Worm (Caenorhabditis elegans): Measurements from ENCODE around the gene T18D3.6.

Gene T18D3.6

DNA sequence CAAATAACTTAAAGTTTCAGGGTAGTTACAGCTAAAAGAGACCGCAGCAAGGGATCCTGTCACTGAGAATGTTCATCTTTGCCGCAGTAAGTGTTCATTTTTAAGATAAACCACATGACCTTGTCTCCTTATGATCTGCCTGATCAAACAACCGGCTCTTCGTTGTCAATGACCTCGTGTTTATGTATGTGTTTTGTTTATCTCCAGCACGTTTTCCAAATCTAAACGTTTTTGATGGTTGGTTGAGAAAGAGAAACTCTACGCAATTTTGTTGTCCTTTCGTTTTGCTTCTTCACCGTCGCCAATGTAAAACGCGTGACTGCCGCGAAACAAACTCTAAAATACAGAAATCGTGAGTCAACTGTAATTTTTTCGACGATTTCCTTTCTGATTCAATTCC, 15.6 kb upstream of the T18D3.6 start, which contains the start of gene tsct-1:
Gene tsct-1 (plus strand): TSS at position 12 of the 400 bp plus-strand sequence.
- TF ChIP-seq klf-2 (GFP tag; conservative IDR thresholded peaks at IDR 0.05) (no peak), ztf-29 (GFP tag; IDR thresholded peaks at IDR 0.05) (no peak), cog-1 (tag; optimal IDR thresholded peaks at IDR 0.05) (no peak), flt-1 (GFP tag; IDR thresholded peaks at IDR 0.05) (no peak), tab-1 (GFP tag; IDR thresholded peaks at IDR 0.05) (no peak), ref-1 (GFP tag; conservative IDR thresholded peaks at IDR 0.05) (no peak), T22C8.4 (GFP tag; IDR thresholded peaks at IDR 0.05) (no peak), ztf-23 (GFP tag; IDR thresholded peaks at IDR 0.05) (no peak), med-1 (GFP tag; optimal IDR thresholded peaks at IDR 0.05; ENCODE audit: insufficient read depth) (no peak)

DNA sequence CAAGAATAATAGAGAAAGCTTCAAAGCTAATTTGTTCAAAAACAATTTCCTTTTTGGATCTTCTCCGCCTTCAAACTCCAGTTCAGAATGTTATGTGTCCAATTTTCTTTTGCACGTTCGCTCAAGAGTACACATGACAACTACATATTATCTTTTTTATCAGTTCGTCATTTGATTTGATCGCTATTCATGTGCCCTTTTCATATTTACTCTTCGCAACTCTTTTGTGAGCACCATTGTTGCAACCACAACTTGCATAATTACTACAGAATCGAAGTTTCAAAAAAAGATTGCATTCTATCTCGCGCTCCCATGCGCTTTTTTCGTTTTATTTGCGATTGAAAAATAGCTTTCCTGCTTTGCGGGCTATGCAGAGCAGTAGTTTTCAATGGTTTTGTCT, 14.4 kb upstream of the T18D3.6 start:
- no peak for TF ChIP-seq ztf-29 (GFP tag; IDR thresholded peaks at IDR 0.05)
- no peak for TF ChIP-seq tab-1 (GFP tag; IDR thresholded peaks at IDR 0.05)

DNA sequence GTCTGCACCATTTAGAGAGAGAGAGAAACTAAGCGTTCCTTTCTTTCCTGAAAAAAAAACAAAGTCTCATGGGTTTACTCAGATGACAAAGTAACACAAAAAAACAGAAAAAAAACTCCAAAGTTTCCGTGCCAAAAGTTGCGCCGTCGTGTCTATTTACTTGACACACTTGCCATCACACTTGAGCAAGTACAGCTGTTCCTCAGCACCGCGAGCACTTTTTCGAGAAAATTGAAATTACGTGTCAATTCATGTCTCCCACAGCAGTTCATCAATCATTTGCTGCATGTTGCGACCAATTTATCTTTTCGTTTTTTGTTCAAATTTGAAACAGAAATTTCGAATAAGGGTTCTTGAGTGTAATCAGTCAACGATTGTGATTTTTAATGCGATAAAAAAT, 13.2 kb upstream of the T18D3.6 start:
- no peak for TF ChIP-seq ztf-29 (GFP tag; IDR thresholded peaks at IDR 0.05)
- no peak for TF ChIP-seq T22C8.4 (GFP tag; IDR thresholded peaks at IDR 0.05)

DNA sequence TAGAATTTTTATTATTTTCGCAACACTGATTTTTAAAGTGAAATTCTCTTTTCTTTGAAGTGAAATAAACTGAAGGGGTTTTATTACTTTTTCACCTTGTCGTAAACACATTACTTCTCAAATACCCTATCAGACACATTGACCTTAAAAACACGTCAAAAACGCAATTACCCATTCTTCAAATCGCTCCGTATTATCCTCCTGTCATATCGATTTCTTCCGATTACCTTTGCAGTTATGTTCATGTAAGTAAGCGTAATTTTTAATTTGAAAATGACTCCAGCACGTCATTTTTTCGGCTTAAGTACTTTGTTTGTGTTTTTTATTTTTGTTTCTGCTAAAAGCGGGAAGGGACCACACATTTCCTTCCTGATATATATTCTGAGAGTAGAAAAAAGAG, 11.4 kb upstream of the T18D3.6 start:
- TF ChIP-seq cog-1 (tag; optimal IDR thresholded peaks at IDR 0.05) (no peak), ref-1 (GFP tag; conservative IDR thresholded peaks at IDR 0.05) (no peak), ztf-23 (GFP tag; IDR thresholded peaks at IDR 0.05) (no peak), flt-1 (GFP tag; IDR thresholded peaks at IDR 0.05) (no peak), tab-1 (GFP tag; IDR thresholded peaks at IDR 0.05) (no peak), T22C8.4 (GFP tag; IDR thresholded peaks at IDR 0.05) (no peak), med-1 (GFP tag; optimal IDR thresholded peaks at IDR 0.05; ENCODE audit: insufficient read depth) (no peak), ztf-29 (GFP tag; IDR thresholded peaks at IDR 0.05) (no peak), klf-2 (GFP tag; conservative IDR thresholded peaks at IDR 0.05) (no peak)

DNA sequence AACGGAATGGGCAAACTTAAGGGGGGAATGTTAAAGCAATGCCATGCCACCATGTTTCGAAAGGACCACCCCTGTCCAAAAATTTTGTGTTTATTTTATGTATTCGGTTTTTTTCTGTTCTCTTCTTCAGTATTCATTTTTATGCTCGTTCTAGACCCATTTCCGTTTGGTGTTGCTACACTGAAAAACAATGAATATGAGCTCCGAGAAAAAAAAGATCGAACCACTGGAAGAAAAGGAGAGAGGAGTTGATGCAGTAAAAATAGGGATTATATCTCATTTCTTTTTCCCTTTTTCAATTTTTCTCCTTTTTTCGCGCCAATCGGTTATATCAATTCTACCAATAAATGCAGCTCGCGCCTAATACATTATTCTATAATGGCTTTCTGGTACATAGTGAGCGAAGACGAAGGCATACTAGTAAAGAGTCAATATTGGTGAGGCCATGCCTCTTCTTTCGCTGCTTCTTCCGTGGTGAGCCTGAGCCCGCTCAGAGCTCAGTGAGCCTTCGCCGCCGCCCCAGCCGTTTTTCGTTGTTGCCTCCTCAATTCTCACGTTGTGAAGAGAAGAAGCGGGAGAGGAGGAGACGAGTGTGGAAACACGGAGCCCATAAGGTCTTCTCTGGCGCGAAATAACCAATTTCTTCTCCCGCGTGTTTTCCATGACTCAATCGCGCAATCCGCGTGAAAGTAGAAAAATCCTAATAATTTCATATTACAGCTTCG, 9.5 kb upstream of the T18D3.6 start:
- TF ChIP-seq ztf-29 (GFP tag; IDR thresholded peaks at IDR 0.05): no peak
- TF ChIP-seq ztf-23 (GFP tag; IDR thresholded peaks at IDR 0.05): no peak
- no peak for TF ChIP-seq T22C8.4 (GFP tag; IDR thresholded peaks at IDR 0.05)
- TF ChIP-seq ref-1 (GFP tag; conservative IDR thresholded peaks at IDR 0.05): no peak
- TF ChIP-seq med-1 (GFP tag; optimal IDR thresholded peaks at IDR 0.05; ENCODE audit: insufficient read depth): no peak
- TF ChIP-seq flt-1 (GFP tag; IDR thresholded peaks at IDR 0.05): no peak
- no peak for TF ChIP-seq klf-2 (GFP tag; conservative IDR thresholded peaks at IDR 0.05)
- TF ChIP-seq tab-1 (GFP tag; IDR thresholded peaks at IDR 0.05): no peak
- TF ChIP-seq cog-1 (tag; optimal IDR thresholded peaks at IDR 0.05): no peak

DNA sequence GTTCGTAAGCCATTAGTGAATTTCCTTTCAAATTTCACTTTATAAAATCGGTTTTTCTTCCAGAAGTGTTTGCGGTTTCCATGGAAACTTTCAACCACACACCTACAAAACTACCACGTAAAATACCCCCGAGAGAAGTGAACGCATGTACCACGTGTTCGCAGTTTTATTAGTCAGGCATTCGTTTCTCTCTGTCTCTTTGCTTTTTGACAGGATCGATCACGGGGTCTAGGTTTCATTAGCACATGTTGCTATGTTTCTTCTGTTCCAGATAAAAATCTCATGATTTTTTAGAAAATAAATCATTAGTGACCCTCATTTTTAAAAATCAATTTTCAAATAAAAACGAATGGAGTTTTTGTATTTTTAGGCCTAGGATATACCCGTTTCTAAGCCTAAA, 5.3 kb upstream of the T18D3.6 start:
- TF ChIP-seq ztf-23 (GFP tag; IDR thresholded peaks at IDR 0.05): no peak
- no peak for TF ChIP-seq tab-1 (GFP tag; IDR thresholded peaks at IDR 0.05)
- no peak for TF ChIP-seq ztf-29 (GFP tag; IDR thresholded peaks at IDR 0.05)
- TF ChIP-seq cog-1 (tag; optimal IDR thresholded peaks at IDR 0.05): no peak
- no peak for TF ChIP-seq klf-2 (GFP tag; conservative IDR thresholded peaks at IDR 0.05)
- TF ChIP-seq flt-1 (GFP tag; IDR thresholded peaks at IDR 0.05): no peak
- no peak for TF ChIP-seq ref-1 (GFP tag; conservative IDR thresholded peaks at IDR 0.05)
- TF ChIP-seq T22C8.4 (GFP tag; IDR thresholded peaks at IDR 0.05): no peak
- TF ChIP-seq med-1 (GFP tag; optimal IDR thresholded peaks at IDR 0.05; ENCODE audit: insufficient read depth): no peak

DNA sequence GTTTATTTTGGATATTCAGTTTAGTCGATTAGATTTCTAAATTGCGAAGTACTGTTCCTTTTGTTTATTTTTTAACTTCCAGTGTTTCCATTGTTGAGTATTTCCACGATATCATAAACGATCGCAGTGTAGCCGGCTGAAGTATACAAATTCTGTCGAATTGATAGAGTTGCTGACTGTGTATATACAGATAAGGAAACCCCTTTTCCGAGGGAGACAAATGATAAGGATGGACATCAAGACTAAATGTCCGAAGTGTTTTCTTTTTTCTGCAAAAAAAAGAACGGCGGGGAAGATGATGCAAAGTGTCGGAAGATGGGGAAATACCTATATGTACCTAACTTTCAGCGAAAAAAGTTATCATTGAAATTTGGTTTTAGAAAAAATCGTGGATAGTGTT, 3.1 kb upstream of the T18D3.6 start:
- TF ChIP-seq flt-1 (GFP tag; IDR thresholded peaks at IDR 0.05): no peak
- no peak for TF ChIP-seq tab-1 (GFP tag; IDR thresholded peaks at IDR 0.05)
- TF ChIP-seq ztf-29 (GFP tag; IDR thresholded peaks at IDR 0.05): no peak
- TF ChIP-seq klf-2 (GFP tag; conservative IDR thresholded peaks at IDR 0.05): no peak
- no peak for TF ChIP-seq T22C8.4 (GFP tag; IDR thresholded peaks at IDR 0.05)
- TF ChIP-seq ztf-23 (GFP tag; IDR thresholded peaks at IDR 0.05): no peak
- TF ChIP-seq ref-1 (GFP tag; conservative IDR thresholded peaks at IDR 0.05): no peak
- TF ChIP-seq med-1 (GFP tag; optimal IDR thresholded peaks at IDR 0.05; ENCODE audit: insufficient read depth): no peak
- TF ChIP-seq cog-1 (tag; optimal IDR thresholded peaks at IDR 0.05): no peak

DNA sequence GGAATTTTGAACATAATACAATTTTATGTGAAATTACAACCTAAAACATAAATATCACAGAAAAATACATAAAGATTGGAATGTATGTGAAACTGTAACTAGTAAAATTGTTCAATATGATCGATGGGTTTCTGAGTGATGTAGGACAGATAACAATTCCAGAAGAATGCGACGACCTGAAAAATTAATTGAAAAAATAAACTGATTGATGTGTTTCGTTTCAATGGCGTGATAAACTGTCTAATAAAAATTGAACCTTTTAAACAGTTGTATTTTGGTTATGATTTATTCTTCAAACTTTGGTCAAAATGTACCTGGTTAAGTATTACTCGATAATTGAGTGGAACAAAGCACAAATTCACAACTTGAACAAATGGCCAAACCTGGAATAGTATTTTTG, 1.6 kb downstream of the T18D3.6 start:
- TF ChIP-seq klf-2 (GFP tag; conservative IDR thresholded peaks at IDR 0.05): no peak
- TF ChIP-seq med-1 (GFP tag; optimal IDR thresholded peaks at IDR 0.05; ENCODE audit: insufficient read depth): no peak
- no peak for TF ChIP-seq tab-1 (GFP tag; IDR thresholded peaks at IDR 0.05)
- TF ChIP-seq ztf-23 (GFP tag; IDR thresholded peaks at IDR 0.05): no peak
- TF ChIP-seq ztf-29 (GFP tag; IDR thresholded peaks at IDR 0.05): no peak
- no peak for TF ChIP-seq T22C8.4 (GFP tag; IDR thresholded peaks at IDR 0.05)
- no peak for TF ChIP-seq flt-1 (GFP tag; IDR thresholded peaks at IDR 0.05)
- TF ChIP-seq cog-1 (tag; optimal IDR thresholded peaks at IDR 0.05): no peak
- TF ChIP-seq ref-1 (GFP tag; conservative IDR thresholded peaks at IDR 0.05): no peak

DNA sequence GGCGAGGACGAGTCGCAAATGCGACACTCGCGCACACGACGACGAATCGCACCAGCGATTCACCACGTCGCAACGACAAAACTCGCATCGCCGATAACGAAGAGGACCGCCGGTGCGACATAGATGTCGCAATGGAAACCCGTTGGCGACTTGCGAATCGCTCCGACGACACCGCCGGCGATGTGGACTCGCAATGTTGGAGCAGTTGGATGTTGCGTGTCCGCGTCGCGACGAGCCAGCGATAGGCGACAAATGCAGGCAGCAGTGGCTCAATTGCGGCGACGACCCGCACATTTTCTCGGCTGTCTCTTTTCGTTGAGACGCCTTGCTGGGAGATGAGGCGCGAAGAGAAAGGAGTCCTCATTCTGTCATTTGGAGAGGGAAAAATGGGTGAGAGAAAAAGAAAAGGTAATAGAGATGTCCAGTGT, 2.5 kb downstream of the T18D3.6 start:
- TF ChIP-seq ztf-23 (GFP tag; IDR thresholded peaks at IDR 0.05): no peak
- 0 out of 2 replicates have a peak, but pooled peaks have one; percentile 28 for TF ChIP-seq flt-1 (GFP tag; IDR thresholded peaks at IDR 0.05)
- TF ChIP-seq ztf-29 (GFP tag; IDR thresholded peaks at IDR 0.05): 0 out of 2 replicates have a peak, but pooled peaks have one; percentile 24
- TF ChIP-seq T22C8.4 (GFP tag; IDR thresholded peaks at IDR 0.05): no peak
- no peak for TF ChIP-seq ref-1 (GFP tag; conservative IDR thresholded peaks at IDR 0.05)
- no peak for TF ChIP-seq klf-2 (GFP tag; conservative IDR thresholded peaks at IDR 0.05)
- peak; percentile 30 for TF ChIP-seq cog-1 (tag; optimal IDR thresholded peaks at IDR 0.05)
- TF ChIP-seq tab-1 (GFP tag; IDR thresholded peaks at IDR 0.05): no peak
- no peak for TF ChIP-seq med-1 (GFP tag; optimal IDR thresholded peaks at IDR 0.05; ENCODE audit: insufficient read depth)

DNA sequence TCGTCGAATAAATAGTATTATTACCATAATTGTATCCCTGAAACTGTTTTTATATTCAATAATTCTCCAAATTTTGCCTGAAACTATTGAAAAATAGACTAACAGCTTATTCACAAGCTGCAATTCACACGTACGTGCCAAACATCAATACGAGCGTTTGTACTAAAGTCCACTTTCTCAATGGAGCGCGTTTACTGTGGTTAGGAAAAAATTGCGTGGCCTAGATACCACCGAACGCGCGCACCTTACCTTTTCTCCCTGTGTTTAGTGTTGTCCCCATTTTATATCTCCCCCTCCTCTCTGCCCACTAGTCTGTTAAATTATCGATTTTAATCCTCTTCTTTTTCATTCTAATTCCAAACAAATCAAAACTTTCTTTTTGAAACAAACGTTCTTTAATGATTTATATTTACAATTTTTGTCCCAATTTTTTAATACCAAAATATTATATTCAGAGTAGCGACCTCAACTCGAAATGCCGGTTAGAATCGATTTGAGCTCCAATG, 4.7 kb downstream of the T18D3.6 start, which contains the start of the genes T18D3.9 and T18D3.1:
Gene T18D3.9 (minus strand): TSS at position 168 of the 506 bp plus-strand sequence.
Gene T18D3.1 (plus strand): TSS at position 456 of the 506 bp plus-strand sequence.
- 0 out of 2 replicates have a peak, but pooled peaks have one; percentile 9 for TF ChIP-seq flt-1 (GFP tag; IDR thresholded peaks at IDR 0.05)
- TF ChIP-seq cog-1 (tag; optimal IDR thresholded peaks at IDR 0.05): peak; percentile 15
- no peak for TF ChIP-seq ztf-23 (GFP tag; IDR thresholded peaks at IDR 0.05)

Measured in whole organism, midembryonic.